Worm (Caenorhabditis elegans): Measurements from ENCODE around the gene lsm-4.

Gene lsm-4

ce11 chrII:7255614-7256162 lies 2.7 kb upstream of the lsm-4 start, which contains the start of gene F32A5.8:
F32A5.8 (plus strand) TSS chrII:7256112.
- no peak for TF ChIP-seq unc-62 (GFP tag; optimal IDR thresholded peaks at IDR 0.05)

DNA sequence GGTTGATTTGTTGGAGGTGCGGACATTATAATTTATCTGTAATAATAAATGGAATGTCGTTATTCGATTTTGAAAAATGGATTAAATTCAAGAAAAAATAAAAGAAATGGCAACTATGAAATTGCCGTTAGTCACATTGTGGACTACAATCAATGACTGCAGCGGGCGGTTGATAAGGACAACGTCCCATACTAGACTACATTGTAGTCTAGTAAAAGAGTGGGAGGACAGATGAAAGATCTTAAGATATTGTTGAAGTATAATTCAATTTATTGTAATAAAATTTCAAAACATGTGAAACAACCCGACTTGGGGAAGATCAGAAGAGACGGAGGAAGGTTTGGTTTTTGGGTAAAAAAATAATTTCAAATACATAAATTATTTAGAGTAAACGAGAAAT lies 985 bp downstream of the lsm-4 start, which contains the start of the genes prx-13 and ada-2:
Gene prx-13, minus strand, starts transcription at position 38 of the 400 bp plus-strand sequence.
Gene ada-2, plus strand, starts transcription at position 282 of the 400 bp plus-strand sequence.
- TF ChIP-seq unc-62 (GFP tag; optimal IDR thresholded peaks at IDR 0.05): no peak

DNA sequence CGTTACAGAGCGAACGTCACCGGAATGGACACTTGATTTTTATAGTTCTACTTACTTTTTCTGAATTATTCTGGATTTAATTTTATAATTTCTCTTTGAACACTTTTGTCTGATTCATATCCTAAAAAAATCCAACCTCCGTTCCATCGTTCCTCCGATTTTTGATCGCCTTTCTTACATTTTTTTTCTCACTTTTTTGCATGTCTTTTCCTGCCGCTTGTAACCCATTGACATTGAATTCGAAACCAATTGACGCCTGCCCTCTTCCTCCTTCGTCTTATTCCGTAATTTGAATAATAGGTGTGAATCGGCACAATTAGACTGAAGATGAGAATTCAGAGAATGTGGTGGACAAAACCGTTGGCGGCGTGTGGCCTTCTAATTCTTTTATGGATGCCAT lies 7.4 kb downstream of the lsm-4 start, which contains the start of gene skpo-3:
Gene skpo-3, plus strand, starts transcription at position 301 of the 400 bp plus-strand sequence.
- TF ChIP-seq unc-62 (GFP tag; optimal IDR thresholded peaks at IDR 0.05): no peak

DNA sequence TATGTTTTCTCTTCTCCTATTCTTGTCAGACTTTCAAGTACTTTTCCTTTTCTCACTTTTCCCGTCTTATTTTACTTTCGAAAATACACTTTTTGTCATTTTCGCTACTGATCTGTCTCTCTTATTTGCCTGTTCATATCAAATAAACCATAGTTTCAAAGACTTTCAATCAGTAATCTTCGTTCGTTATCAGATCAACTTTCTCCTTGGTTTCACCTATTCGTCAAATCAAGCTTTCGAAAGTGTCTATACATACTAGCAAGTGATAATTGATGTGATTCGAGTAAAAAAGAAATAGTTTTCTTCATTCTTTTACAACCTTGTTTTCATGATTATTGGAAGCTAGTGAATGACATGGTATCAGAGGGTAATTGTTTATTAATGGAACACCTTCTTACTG lies 10.2 kb downstream of the lsm-4 start:
- TF ChIP-seq unc-62 (GFP tag; optimal IDR thresholded peaks at IDR 0.05): no peak

DNA sequence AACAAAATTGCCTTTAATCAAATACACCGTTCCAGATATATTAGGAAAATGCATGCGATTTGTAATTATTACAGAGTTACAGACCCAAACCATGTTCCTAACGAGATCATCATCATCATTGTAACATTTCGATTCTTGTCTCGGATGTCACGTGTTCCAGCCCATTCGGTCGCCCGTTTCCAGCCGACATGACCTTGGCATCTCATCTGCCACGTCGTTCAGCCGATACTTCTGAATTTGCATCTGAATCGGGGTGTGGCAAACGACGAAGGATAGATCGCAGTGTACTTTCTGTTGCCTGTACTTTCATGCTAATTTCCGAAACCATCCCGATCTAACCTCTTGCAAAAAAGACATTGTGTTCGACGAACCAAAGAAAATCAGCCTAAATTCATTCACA lies 13.3 kb downstream of the lsm-4 start:
- no peak for TF ChIP-seq unc-62 (GFP tag; optimal IDR thresholded peaks at IDR 0.05)

DNA sequence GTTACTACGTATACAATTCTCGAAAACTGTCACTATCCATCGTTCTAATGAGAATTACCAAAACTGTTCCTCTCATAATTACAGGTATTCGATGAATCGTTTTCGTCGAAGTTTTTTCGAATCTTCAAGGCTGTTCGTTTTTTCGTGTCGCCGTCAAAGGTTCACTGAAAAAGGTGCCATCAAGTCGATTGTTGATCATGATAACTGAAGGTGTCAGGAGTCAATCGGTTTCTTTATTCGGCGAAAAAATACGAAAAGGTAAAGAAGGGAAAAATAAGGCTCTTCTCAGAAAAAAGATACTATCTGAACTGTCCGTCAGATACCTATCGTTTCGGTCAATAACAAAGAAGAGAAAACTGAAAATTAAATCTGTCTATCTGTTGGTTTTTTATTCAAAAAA lies 14.2 kb downstream of the lsm-4 start:
- TF ChIP-seq unc-62 (GFP tag; optimal IDR thresholded peaks at IDR 0.05): no peak

ce11 chrII:7238248-7238647 lies 14.7 kb downstream of the lsm-4 start, which contains the start of gene aqp-1:
aqp-1 (minus strand) TSS chrII:7238349.
- no peak for TF ChIP-seq unc-62 (GFP tag; optimal IDR thresholded peaks at IDR 0.05)

DNA sequence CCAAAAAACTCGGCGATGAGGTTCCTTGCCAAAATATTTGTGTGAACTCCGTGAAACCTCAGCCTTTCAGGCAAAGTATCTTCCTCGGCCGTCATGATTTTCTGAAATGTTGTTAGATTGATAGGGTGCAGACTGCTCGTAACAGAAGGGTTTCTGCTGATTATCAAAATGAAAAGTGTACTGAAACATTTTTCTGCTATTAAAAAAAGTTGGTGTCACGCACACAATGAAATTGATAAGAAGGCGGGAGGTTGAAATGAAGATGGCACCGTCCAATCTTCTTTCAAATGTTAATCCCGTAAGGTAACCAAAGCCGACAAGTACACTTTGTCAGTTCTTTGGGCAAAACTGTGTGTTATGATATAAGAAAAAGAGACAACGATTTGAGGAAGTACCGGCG lies 16.0 kb downstream of the lsm-4 start:
- no peak for TF ChIP-seq unc-62 (GFP tag; optimal IDR thresholded peaks at IDR 0.05)

DNA sequence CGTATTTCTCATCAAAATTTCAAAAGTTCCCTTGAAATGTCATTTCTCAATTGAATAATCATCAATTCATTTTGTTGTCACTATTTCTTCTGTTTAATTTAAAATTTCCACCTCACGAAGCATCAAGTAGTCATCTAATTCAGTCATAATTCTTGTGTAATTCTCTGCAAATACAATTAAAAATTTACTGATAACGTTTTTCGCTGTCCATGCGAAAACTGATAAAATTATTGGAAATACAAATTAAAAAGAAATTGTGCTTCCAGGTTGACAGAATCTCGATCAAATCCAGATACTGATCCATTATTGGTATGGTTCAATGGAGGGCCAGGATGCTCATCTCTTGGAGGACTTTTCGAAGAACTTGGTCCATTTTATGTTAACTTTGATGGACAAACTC lies 19.7 kb downstream of the lsm-4 start:
- no peak for TF ChIP-seq unc-62 (GFP tag; optimal IDR thresholded peaks at IDR 0.05)

ce11 chrII:7232517-7232916 lies 20.4 kb downstream of the lsm-4 start, which contains the start of gene ctsa-3.1:
ctsa-3.1 (plus strand) TSS chrII:7232853.
- no peak for TF ChIP-seq unc-62 (GFP tag; optimal IDR thresholded peaks at IDR 0.05)

- TF ChIP-seq unc-62 (GFP tag; optimal IDR thresholded peaks at IDR 0.05): no peak
These were observed 21.0 kb downstream of the lsm-4 start for ce11 chrII:7231951-7232350.

DNA sequence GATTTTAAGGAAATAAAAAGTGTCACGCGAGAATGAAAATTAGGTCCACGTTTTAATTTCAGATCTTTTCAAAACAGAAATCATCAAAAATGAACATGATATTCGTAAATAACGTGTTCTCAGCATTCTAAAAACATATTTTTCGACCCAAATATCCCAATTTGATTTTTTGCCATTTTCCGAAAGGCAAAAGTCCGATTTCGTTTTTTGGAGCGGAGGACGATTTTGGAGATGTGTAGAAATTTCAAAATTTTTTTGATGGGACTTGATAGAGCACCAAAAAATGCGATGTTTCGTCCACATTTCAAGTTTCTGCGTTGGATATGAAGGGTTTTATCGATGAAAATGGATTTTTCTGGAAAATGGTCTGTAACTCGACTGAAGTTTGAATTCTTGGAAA lies 22.3 kb downstream of the lsm-4 start:
- TF ChIP-seq unc-62 (GFP tag; optimal IDR thresholded peaks at IDR 0.05): no peak

ce11 chrII:7228646-7229200 lies 24.2 kb downstream of the lsm-4 start, which contains the start of gene F32A5.4:
F32A5.4 (plus strand) TSS chrII:7229150.
- no peak for TF ChIP-seq unc-62 (GFP tag; optimal IDR thresholded peaks at IDR 0.05)

DNA sequence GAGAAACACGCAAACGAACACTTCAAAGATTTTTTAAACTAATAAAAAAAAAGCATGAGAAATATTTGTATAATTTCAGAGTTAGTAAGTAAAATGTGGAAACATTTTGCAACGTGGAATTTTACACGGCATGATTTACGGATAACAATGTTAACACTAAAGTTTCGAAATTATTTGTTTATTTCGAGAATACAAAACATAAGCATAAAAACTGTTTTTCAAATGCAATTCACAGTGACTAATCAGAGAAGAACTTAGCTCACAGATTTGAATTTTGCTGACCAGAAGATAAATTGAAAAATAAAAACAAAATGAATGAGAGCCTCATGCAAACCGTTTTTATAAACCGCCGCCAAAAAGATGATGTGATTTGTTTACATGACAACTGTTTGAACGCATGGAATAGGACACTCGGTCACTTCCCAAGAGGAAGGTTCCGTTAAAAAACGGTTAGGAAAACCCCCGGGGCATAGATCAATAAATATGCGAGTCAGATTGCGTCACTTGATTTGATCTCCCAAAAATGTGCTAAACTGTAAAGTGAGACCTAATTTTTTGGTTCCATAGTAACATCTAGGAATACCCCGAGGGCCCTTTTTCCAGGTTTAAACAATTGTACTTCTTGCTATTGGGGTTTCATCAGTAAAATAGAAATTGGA lies 27.0 kb downstream of the lsm-4 start, which contains the start of gene clh-3:
Gene clh-3, minus strand, starts transcription at position 51 of the 659 bp plus-strand sequence.
- TF ChIP-seq unc-62 (GFP tag; optimal IDR thresholded peaks at IDR 0.05): no peak

DNA sequence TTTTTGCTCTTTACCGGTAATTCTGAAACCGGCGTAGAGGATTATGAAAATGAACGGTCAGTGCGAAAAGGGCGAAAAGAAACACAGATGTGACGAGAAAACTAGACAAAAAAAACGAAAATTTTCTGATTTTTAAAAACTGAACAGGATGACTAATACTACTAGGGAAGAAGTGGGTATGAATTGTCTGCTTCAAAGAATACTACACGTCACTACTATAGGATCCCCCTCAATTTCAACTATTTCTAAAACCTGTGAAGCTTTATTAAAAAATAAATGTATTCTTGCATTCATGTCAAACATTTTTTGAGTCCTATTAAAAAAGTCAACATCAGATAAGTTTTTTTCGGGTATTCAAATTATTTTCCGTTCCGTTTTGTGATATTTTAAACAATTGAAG lies 28.9 kb downstream of the lsm-4 start:
- no peak for TF ChIP-seq unc-62 (GFP tag; optimal IDR thresholded peaks at IDR 0.05)

- TF ChIP-seq unc-62 (GFP tag; optimal IDR thresholded peaks at IDR 0.05): no peak
These were observed 35.9 kb downstream of the lsm-4 start, which contains the start of gene E04F6.10 for ce11 chrII:7217047-7217446. E04F6.10 (minus strand) TSS chrII:7217147.

ce11 chrII:7212059-7212458 lies 40.9 kb downstream of the lsm-4 start, which contains the start of gene E04F6.9:
E04F6.9 (minus strand) TSS chrII:7212159.
- TF ChIP-seq unc-62 (GFP tag; optimal IDR thresholded peaks at IDR 0.05): no peak
